Worm (Caenorhabditis elegans) whole organism, young adult: ENCODE results near the gene twk-44.

ENCODE experiments used
- F57C9.4 ChIP-seq: sonication (generic microtip); optimal IDR thresholded peaks from 2 replicates; lab custom pipeline; 2017; ENCODE audit warnings: mild to moderate bottlenecking, missing genetic modification characterization, missing compliant biosample characterization
- K11D2.4 ChIP-seq: fragments of 200-800 bp; sonication (Bioruptor generic); IDR thresholded peaks from 2 replicates; pipeline ENCODE4 v1.3.6; 2022; ENCODE audit warnings: missing genetic modification reagents, missing genetic modification characterization, missing compliant biosample characterization
- Y53F4B.3 ChIP-seq: fragments of 200-800 bp; sonication (Bioruptor generic); IDR thresholded peaks from 2 replicates; pipeline ENCODE4 v1.3.6; 2022; ENCODE audit warnings: missing genetic modification reagents, missing genetic modification characterization, missing compliant biosample characterization
- Y53G8AR.9 ChIP-seq: fragments of 200-800 bp; sonication (Bioruptor generic); conservative IDR thresholded peaks from 2 replicates; pipeline ENCODE4 v1.3.6; 2022; ENCODE audit warnings: missing genetic modification reagents, missing genetic modification characterization, missing compliant biosample characterization
- Y95B8A.8 ChIP-seq: fragments of 200-800 bp; sonication (Bioruptor generic); IDR thresholded peaks from 2 replicates; pipeline ENCODE4 v1.3.6; 2022; ENCODE audit warnings: missing genetic modification reagents, missing genetic modification characterization, missing compliant biosample characterization
- ama-1 ChIP-seq, 3 experiments: fragments of 150-350 bp in 1 of 3; sonication (generic microtip) in 2 of 3; optimal IDR thresholded peaks; 2 replicates each; lab custom pipeline; 2014 to 2018; ENCODE audit warnings: missing biosample characterization in 2 of 3, missing genetic modification characterization in 2 of 3, missing genetic modification reagents in 2 of 3
- atf-7 ChIP-seq: sonication (generic microtip); optimal IDR thresholded peaks from 2 replicates; lab custom pipeline; 2017; ENCODE audit warnings: mild to moderate bottlenecking, missing genetic modification characterization, missing compliant biosample characterization
- egl-18 ChIP-seq: fragments of 200-800 bp; sonication (Bioruptor generic); IDR thresholded peaks from 2 replicates; pipeline ENCODE4 v1.3.6; 2022; ENCODE audit warnings: missing genetic modification reagents, missing genetic modification characterization, missing compliant biosample characterization
- egrh-3 ChIP-seq: fragments of 200-800 bp; sonication (Bioruptor generic); IDR thresholded peaks from 2 replicates; pipeline ENCODE4 v1.3.6; 2022; ENCODE audit warnings: missing genetic modification reagents, missing genetic modification characterization, missing compliant biosample characterization
- lin-26 ChIP-seq: fragments of 200-800 bp; sonication (Bioruptor generic); IDR thresholded peaks from 2 replicates; pipeline ENCODE4 v1.3.6; 2022; ENCODE audit warnings: missing genetic modification reagents, missing genetic modification characterization, missing compliant biosample characterization
- nfya-2 ChIP-seq: fragments of 200-800 bp; sonication (Bioruptor generic); IDR thresholded peaks from 2 replicates; pipeline ENCODE4 v1.3.6; 2022; ENCODE audit warnings: missing genetic modification reagents, missing genetic modification characterization, missing compliant biosample characterization
- pbrm-1 ChIP-seq: fragments of 200-800 bp; sonication (Bioruptor generic); IDR thresholded peaks from 2 replicates; pipeline ENCODE4 v1.3.6; 2022; ENCODE audit warnings: missing genetic modification reagents, missing genetic modification characterization, missing compliant biosample characterization
- zfh-2 ChIP-seq: fragments of 200-800 bp; sonication (Bioruptor generic); conservative IDR thresholded peaks from 2 replicates; pipeline ENCODE4 v1.3.6; 2022; ENCODE audit warnings: missing genetic modification reagents, missing genetic modification characterization, missing compliant biosample characterization
- ztf-22 ChIP-seq: fragments of 200-800 bp; sonication (Bioruptor generic); optimal IDR thresholded peaks from 2 replicates; lab custom pipeline; 2018; ENCODE audit warnings: mild to moderate bottlenecking, missing genetic modification characterization, moderate library complexity, missing compliant biosample characterization

The twk-44 gene

ce11 chrX:11576429-11577088, 50.4 kb downstream of the twk-44 start:
- TF ChIP-seq zfh-2 (peak; percentile 86), egrh-3 (GFP tag; lab: Robert Waterston, UW) (peak; percentile 36; the same call in 1 of the 2 replicates), lin-26 (GFP tag; lab: Robert Waterston, UW) (no peak), Y53G8AR.9 (GFP tag; lab: Robert Waterston, UW) (no peak), atf-7 (tag; lab: Kevin White, UChicago) (no peak)

ce11 chrX:11574167-11574566, 52.7 kb downstream of the twk-44 start:
- TF ChIP-seq nfya-2 (GFP tag; lab: Robert Waterston, UW) (no peak), ztf-22 (GFP tag; lab: Kevin White, UChicago) (no peak), Y95B8A.8 (GFP tag; lab: Robert Waterston, UW) (no peak), K11D2.4 (GFP tag; lab: Robert Waterston, UW) (no peak), egl-18 (GFP tag; lab: Robert Waterston, UW) (no peak), egrh-3 (GFP tag; lab: Robert Waterston, UW) (no peak), Y53F4B.3 (GFP tag; lab: Robert Waterston, UW) (no peak), pbrm-1 (no peak), ama-1 (optimal IDR thresholded peaks at IDR 0.05; lab: Kevin White, UChicago) (no peak), ama-1 (GFP tag; optimal IDR thresholded peaks at IDR 0.05; lab: Kevin White, UChicago) (no peak), F57C9.4 (tag; lab: Kevin White, UChicago) (no peak)
